Fruit fly (Drosophila melanogaster): ENCODE results near the gene Hsc70-1.

Gene Hsc70-1

DNA sequence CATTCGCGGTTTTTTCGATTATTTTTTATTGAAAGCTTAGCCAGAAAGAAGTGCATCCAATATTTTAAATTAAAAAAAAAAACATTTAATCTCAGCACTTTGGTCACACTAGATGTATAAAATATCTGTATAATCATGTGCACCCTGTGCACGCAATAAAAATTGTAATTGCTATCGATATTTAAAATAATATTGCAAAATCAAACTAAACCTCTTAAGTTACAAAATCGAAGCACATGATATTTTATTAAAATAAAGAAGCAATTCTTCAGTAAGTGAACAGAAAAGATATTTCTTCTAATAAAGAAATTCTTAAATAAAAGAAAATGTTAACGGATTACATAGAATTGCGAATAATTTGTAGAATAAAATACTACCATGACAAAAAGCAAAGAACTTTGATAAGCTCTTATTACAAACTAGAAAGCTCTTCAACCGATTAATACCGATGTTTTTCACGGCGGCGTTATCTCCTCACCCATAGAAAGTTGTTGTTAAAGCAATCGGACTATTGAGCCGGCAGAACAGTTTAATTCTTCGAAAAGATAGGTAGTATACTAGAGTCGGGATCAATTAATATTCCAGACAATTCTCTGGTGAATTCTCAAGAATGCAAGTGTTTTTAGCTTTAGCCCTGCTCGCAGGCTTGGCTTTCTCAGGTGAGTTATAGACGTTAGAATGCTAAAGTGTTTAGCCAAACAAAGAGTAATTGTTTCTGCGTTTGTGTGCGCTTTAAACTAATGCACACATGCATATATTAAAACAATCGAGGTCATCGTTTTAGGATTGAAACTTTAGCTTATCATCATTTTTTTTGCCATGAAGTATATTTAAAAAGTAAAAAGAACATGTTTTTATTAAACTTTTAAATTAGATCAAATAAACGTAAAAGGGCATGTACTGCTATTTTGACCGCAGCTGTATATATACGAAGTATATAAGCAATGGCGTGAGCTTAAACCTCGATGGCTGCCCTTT is 20.2 kb downstream of the Hsc70-1 start, which contains the start of gene CtsK1 (continued):
- TF ChIP-seq Lim3 (GFP tag; IDR thresholded peaks at IDR 0.05): no peak
- TF ChIP-seq cato (GFP tag; optimal IDR thresholded peaks at IDR 0.05; ENCODE audit: borderline replicate concordance): no peak
- TF ChIP-seq CG12942 (GFP tag; optimal IDR thresholded peaks at IDR 0.05): no peak
- TF ChIP-seq Aef1 (GFP tag; IDR thresholded peaks at IDR 0.05): no peak
- TF ChIP-seq ssp (GFP tag; IDR thresholded peaks at IDR 0.05): no peak
- TF ChIP-seq Asciz (GFP tag; optimal IDR thresholded peaks at IDR 0.05): no peak
- TF ChIP-seq ken (GFP tag; IDR thresholded peaks at IDR 0.05): no peak
- no peak for TF ChIP-seq CG13123 (GFP tag; optimal IDR thresholded peaks at IDR 0.05)
- no peak for TF ChIP-seq CG31224 (GFP tag; IDR thresholded peaks at IDR 0.05)
- TF ChIP-seq otp (GFP tag; IDR thresholded peaks at IDR 0.05): no peak
- TF ChIP-seq CG13775 (GFP tag; optimal IDR thresholded peaks at IDR 0.05): no peak
- TF ChIP-seq CG18262 (tag; optimal IDR thresholded peaks at IDR 0.05): peak; percentile 50
- no peak for TF ChIP-seq psq (GFP tag; optimal IDR thresholded peaks at IDR 0.05)
- TF ChIP-seq tgo (GFP tag; IDR thresholded peaks at IDR 0.05): peak; percentile 16; the same call in 1 of the 3 replicates
- no peak for TF ChIP-seq CG6765 (GFP tag; optimal IDR thresholded peaks at IDR 0.05)
- TF ChIP-seq Ets97D (GFP tag; optimal IDR thresholded peaks at IDR 0.05): peak; percentile 9
- no peak for TF ChIP-seq tio (GFP tag; optimal IDR thresholded peaks at IDR 0.05)
- no peak for TF ChIP-seq sisA (GFP tag; IDR thresholded peaks at IDR 0.05)
- no peak for TF ChIP-seq CG4854 (GFP tag; optimal IDR thresholded peaks at IDR 0.05)
- no peak for TF ChIP-seq mirr (GFP tag; optimal IDR thresholded peaks at IDR 0.05)
- TF ChIP-seq salm (tag; optimal IDR thresholded peaks at IDR 0.05): no peak
- peak; percentile 72; the same call in 1 of the 2 replicates for TF ChIP-seq Bgb (GFP tag; IDR thresholded peaks at IDR 0.05; ENCODE audit: partially characterized antibody)
- TF ChIP-seq hb (GFP tag; IDR thresholded peaks at IDR 0.05; ENCODE audit: partially characterized antibody): no peak
- TF ChIP-seq Antp (GFP tag; optimal IDR thresholded peaks at IDR 0.05): no peak
- no peak for TF ChIP-seq CG17802 (tag; optimal IDR thresholded peaks at IDR 0.05)
- no peak for TF ChIP-seq HmgD (GFP tag; optimal IDR thresholded peaks at IDR 0.05)
- peak; percentile 12 for TF ChIP-seq CG9727 (GFP tag; optimal IDR thresholded peaks at IDR 0.05)
- no peak for TF ChIP-seq YL-1 (GFP tag; optimal IDR thresholded peaks at IDR 0.05)
- TF ChIP-seq CHES-1-like (GFP tag; optimal IDR thresholded peaks at IDR 0.05): no peak
- TF ChIP-seq onecut (GFP tag; IDR thresholded peaks at IDR 0.05): no peak
- TF ChIP-seq HHEX (GFP tag; optimal IDR thresholded peaks at IDR 0.05): no peak
- peak; percentile 51; the same call in 1 of the 2 replicates for TF ChIP-seq CG11247 (GFP tag; IDR thresholded peaks at IDR 0.05)
- TF ChIP-seq dm (GFP tag; optimal IDR thresholded peaks at IDR 0.05): no peak
- no peak for TF ChIP-seq bigmax (GFP tag; optimal IDR thresholded peaks at IDR 0.05)
- no peak for TF ChIP-seq Mrtf (GFP tag; IDR thresholded peaks at IDR 0.05)
- TF ChIP-seq Dp (GFP tag; optimal IDR thresholded peaks at IDR 0.05): peak; percentile 64
- TF ChIP-seq sens (GFP tag): peak; percentile 73
- TF ChIP-seq CG2202 (tag; optimal IDR thresholded peaks at IDR 0.05): no peak
- no peak for TF ChIP-seq CG4730 (GFP tag; IDR thresholded peaks at IDR 0.05)
- TF ChIP-seq B-H2 (GFP tag; optimal IDR thresholded peaks at IDR 0.05): no peak
- no peak for TF ChIP-seq sc (optimal IDR thresholded peaks at IDR 0.05)
- TF ChIP-seq sc (GFP tag; optimal IDR thresholded peaks at IDR 0.05): no peak
- TF ChIP-seq shn (GFP tag; optimal IDR thresholded peaks at IDR 0.05): no peak
- TF ChIP-seq br (optimal IDR thresholded peaks at IDR 0.05): no peak
- no peak for TF ChIP-seq CG2889 (GFP tag; IDR thresholded peaks at IDR 0.05)
- TF ChIP-seq CG30431 (GFP tag; optimal IDR thresholded peaks at IDR 0.05): no peak
- TF ChIP-seq hkb (optimal IDR thresholded peaks at IDR 0.05): no peak
- peak; percentile 44; the same call in 1 of the 2 replicates for TF ChIP-seq hkb (GFP tag; IDR thresholded peaks at IDR 0.05)
- TF ChIP-seq Rfx (GFP tag; IDR thresholded peaks at IDR 0.05): no peak; the same call in 1 of the 2 replicates
- no peak for TF ChIP-seq seq (GFP tag; IDR thresholded peaks at IDR 0.05)
- no peak for TF ChIP-seq CG12219 (GFP tag; optimal IDR thresholded peaks at IDR 0.05)

All from whole organism, embryonic.